Worm (Caenorhabditis elegans) whole organism, late embryonic: ENCODE results near the gene skr-18.
"Not testable (repeated sequence)": the region's sequence is repeated elsewhere in the genome, so short reads cannot be mapped to it uniquely, and the experiment has no call there.

ENCODE experiments used
- C08G9.2 ChIP-seq: sonication (generic microtip); optimal IDR thresholded peaks from 2 replicates; lab custom pipeline; 2016; ENCODE audit warnings: mild to moderate bottlenecking, missing genetic modification characterization, moderate library complexity, missing compliant biosample characterization
- F13H6.1 ChIP-seq: sonication (generic microtip); optimal IDR thresholded peaks from 2 replicates; lab custom pipeline; 2016; ENCODE audit warnings: missing genetic modification characterization, missing compliant biosample characterization
- K09A11.1 ChIP-seq: sonication (generic microtip); optimal IDR thresholded peaks from 2 replicates; lab custom pipeline; 2017; ENCODE audit warnings: antibody characterized with exemption, mild to moderate bottlenecking, missing genetic modification characterization, missing compliant biosample characterization; ENCODE audit not compliant: insufficient read depth
- Y22D7AL.16 ChIP-seq: sonication (generic microtip); optimal IDR thresholded peaks from 2 replicates; lab custom pipeline; 2016; ENCODE audit warnings: missing genetic modification characterization, missing compliant biosample characterization
- ahr-1 ChIP-seq: sonication (generic microtip); optimal IDR thresholded peaks from 2 replicates; lab custom pipeline; 2016; ENCODE audit warnings: missing genetic modification characterization, missing compliant biosample characterization
- ceh-14 ChIP-seq: sonication (generic microtip); optimal IDR thresholded peaks from 2 replicates; lab custom pipeline; 2016; ENCODE audit warnings: missing genotype, missing genetic modification characterization, missing compliant biosample characterization
- ceh-2 ChIP-seq: sonication (generic microtip); optimal IDR thresholded peaks from 2 replicates; lab custom pipeline; 2016; ENCODE audit warnings: missing genotype, missing genetic modification characterization, missing compliant biosample characterization
- ceh-31 ChIP-seq: sonication (generic microtip); optimal IDR thresholded peaks from 2 replicates; lab custom pipeline; 2016; ENCODE audit warnings: missing genetic modification characterization, missing compliant biosample characterization
- ceh-34 ChIP-seq: sonication (generic microtip); optimal IDR thresholded peaks from 2 replicates; lab custom pipeline; 2016; ENCODE audit warnings: mild to moderate bottlenecking, missing genetic modification characterization, missing compliant biosample characterization
- ceh-45 ChIP-seq: fragments of 200-800 bp; sonication (Bioruptor generic); IDR thresholded peaks from 2 replicates; pipeline ENCODE4 v1.3.6; 2022; ENCODE audit warnings: missing genetic modification reagents, missing genetic modification characterization, missing compliant biosample characterization
- ceh-48 ChIP-seq: sonication (generic microtip); optimal IDR thresholded peaks from 2 replicates; lab custom pipeline; 2016; ENCODE audit warnings: missing genetic modification characterization, inconsistent platforms, missing compliant biosample characterization
- ceh-6 ChIP-seq: fragments of 200-800 bp; sonication (Bioruptor generic); optimal IDR thresholded peaks from 2 replicates; lab custom pipeline; 2018; ENCODE audit warnings: mild to moderate bottlenecking, missing genetic modification characterization, missing compliant biosample characterization
- ceh-9 ChIP-seq: sonication (generic microtip); optimal IDR thresholded peaks from 2 replicates; lab custom pipeline; 2016; ENCODE audit warnings: mild to moderate bottlenecking, missing genetic modification characterization, inconsistent platforms, missing compliant biosample characterization
- che-1 ChIP-seq: sonication (generic microtip); optimal IDR thresholded peaks from 2 replicates; lab custom pipeline; 2016; ENCODE audit warnings: mild to moderate bottlenecking, missing genetic modification characterization, missing compliant biosample characterization
- dve-1 ChIP-seq: sonication (generic microtip); optimal IDR thresholded peaks from 2 replicates; lab custom pipeline; 2017; ENCODE audit warnings: antibody characterized with exemption, mild to moderate bottlenecking, missing genetic modification characterization, missing compliant biosample characterization
- elt-2 ChIP-seq: sonication (generic microtip); optimal IDR thresholded peaks from 2 replicates; lab custom pipeline; 2016; ENCODE audit warnings: missing genetic modification reagents, missing genetic modification characterization, missing compliant biosample characterization
- ets-4 ChIP-seq: sonication (generic microtip); optimal IDR thresholded peaks from 2 replicates; lab custom pipeline; 2016; ENCODE audit warnings: missing genetic modification characterization, missing compliant biosample characterization
- fax-1 ChIP-seq: sonication (generic microtip); optimal IDR thresholded peaks from 2 replicates; lab custom pipeline; 2016; ENCODE audit warnings: missing genotype, missing genetic modification characterization, missing compliant biosample characterization
- fkh-10 ChIP-seq: fragments of 150-350 bp; optimal IDR thresholded peaks from 2 replicates; lab custom pipeline; 2014; ENCODE audit warnings: missing biosample characterization, missing genetic modification reagents, missing genetic modification characterization
- hlh-15 ChIP-seq: sonication (generic microtip); optimal IDR thresholded peaks from 2 replicates; lab custom pipeline; 2016; ENCODE audit warnings: missing genetic modification characterization, missing compliant biosample characterization
- hlh-30 ChIP-seq: sonication (generic microtip); optimal IDR thresholded peaks from 2 replicates; lab custom pipeline; 2017; ENCODE audit warnings: antibody characterized with exemption, missing genetic modification characterization, missing compliant biosample characterization; ENCODE audit not compliant: insufficient read depth
- madf-2 ChIP-seq: sonication (generic microtip); optimal IDR thresholded peaks from 2 replicates; lab custom pipeline; 2017; ENCODE audit warnings: missing genetic modification characterization, missing compliant biosample characterization
- mec-3 ChIP-seq: sonication (generic microtip); optimal IDR thresholded peaks from 2 replicates; lab custom pipeline; 2016; ENCODE audit warnings: borderline replicate concordance, missing genetic modification characterization, missing compliant biosample characterization
- npax-4 ChIP-seq: sonication (generic microtip); optimal IDR thresholded peaks from 2 replicates; lab custom pipeline; 2016; ENCODE audit warnings: missing genetic modification characterization, missing compliant biosample characterization
- pax-1 ChIP-seq: fragments of 150-350 bp; optimal IDR thresholded peaks from 2 replicates; lab custom pipeline; 2014; ENCODE audit warnings: missing biosample characterization, missing genetic modification characterization
- pha-2 ChIP-seq: sonication (generic microtip); optimal IDR thresholded peaks from 2 replicates; lab custom pipeline; 2017; ENCODE audit warnings: mild to moderate bottlenecking, missing genetic modification characterization, missing compliant biosample characterization
- rnt-1 ChIP-seq: sonication (generic microtip); optimal IDR thresholded peaks from 2 replicates; lab custom pipeline; 2016; ENCODE audit warnings: missing genetic modification characterization, missing compliant biosample characterization
- sox-4 ChIP-seq: sonication (generic microtip); optimal IDR thresholded peaks from 2 replicates; lab custom pipeline; 2017; ENCODE audit warnings: mild to moderate bottlenecking, missing genetic modification characterization, inconsistent platforms, missing compliant biosample characterization
- tbx-2 ChIP-seq: sonication (generic microtip); optimal IDR thresholded peaks from 2 replicates; lab custom pipeline; 2016; ENCODE audit warnings: missing genetic modification characterization, missing compliant biosample characterization
- tbx-7 ChIP-seq: sonication (generic microtip); optimal IDR thresholded peaks from 2 replicates; lab custom pipeline; 2016; ENCODE audit warnings: missing genotype, missing genetic modification characterization, missing compliant biosample characterization
- unc-3 ChIP-seq, 2 experiments: fragments of 200-800 bp in 1 of 2; sonication (Bioruptor generic) in 1 of 2; sonication (generic microtip) in 1 of 2; conservative IDR thresholded peaks in 1 of 2; optimal IDR thresholded peaks in 1 of 2; 2 replicates each; pipeline versions ENCODE4 v1.3.6 to Lab custom; 2016 to 2022; ENCODE audit warnings: missing compliant biosample characterization in 2 of 2, missing genetic modification characterization in 2 of 2, missing genetic modification reagents in 1 of 2
- unc-55 ChIP-seq: sonication (generic microtip); optimal IDR thresholded peaks from 2 replicates; lab custom pipeline; 2017; ENCODE audit warnings: missing biosample characterization, missing genetic modification reagents, missing genetic modification characterization
- unc-86 ChIP-seq: sonication (generic microtip); optimal IDR thresholded peaks from 2 replicates; lab custom pipeline; 2016; ENCODE audit warnings: missing genetic modification characterization, missing compliant biosample characterization
- ztf-16 ChIP-seq: sonication (generic microtip); optimal IDR thresholded peaks from 2 replicates; lab custom pipeline; 2017; ENCODE audit warnings: missing genetic modification characterization, missing compliant biosample characterization

Gene skr-18

ce11 chrIV:828427-828826, 33.2 kb upstream of the skr-18 start (continued):
- TF ChIP-seq pha-2 (tag; lab: Kevin White, UChicago) = no peak
- no peak for TF ChIP-seq ceh-9
- TF ChIP-seq madf-2 (tag; lab: Kevin White, UChicago) = no peak
- TF ChIP-seq npax-4 = no peak
- no peak for TF ChIP-seq ets-4 (tag; lab: Kevin White, UChicago)
- TF ChIP-seq mec-3 (tag; lab: Kevin White, UChicago) = no peak
- TF ChIP-seq pax-1 = peak; percentile 30
- TF ChIP-seq ztf-16 (tag; lab: Kevin White, UChicago) = no peak
- no peak for TF ChIP-seq C08G9.2 (tag; lab: Kevin White, UChicago)
- peak; percentile 24 for TF ChIP-seq dve-1 (tag; lab: Kevin White, UChicago)
- TF ChIP-seq che-1 (tag; lab: Kevin White, UChicago) = no peak
- no peak for TF ChIP-seq Y22D7AL.16 (tag; lab: Kevin White, UChicago)
- TF ChIP-seq F13H6.1 (tag; lab: Kevin White, UChicago) = no peak
- no peak for TF ChIP-seq fax-1
- TF ChIP-seq ceh-6 = no peak
- no peak for TF ChIP-seq elt-2 (tag; lab: Kevin White, UChicago)

- TF ChIP-seq K09A11.1 (tag; lab: Kevin White, UChicago) = no peak
- no peak for TF ChIP-seq unc-86 (tag; lab: Kevin White, UChicago)
- TF ChIP-seq hlh-15 (tag; lab: Kevin White, UChicago) = no peak
- no peak for TF ChIP-seq mec-3 (tag; lab: Kevin White, UChicago)
- TF ChIP-seq elt-2 (tag; lab: Kevin White, UChicago) = no peak
Measured at ce11 chrIV:826145-826544, 30.9 kb upstream of the skr-18 start.

- TF ChIP-seq fkh-10 (GFP tag; lab: Kevin White, UChicago) = no peak
- no peak for TF ChIP-seq ceh-9
- TF ChIP-seq ceh-48 = no peak
- TF ChIP-seq C08G9.2 (tag; lab: Kevin White, UChicago) = no peak
- no peak for TF ChIP-seq ceh-14 (tag; lab: Kevin White, UChicago)
- no peak for TF ChIP-seq sox-4 (tag; lab: Kevin White, UChicago)
Measured at ce11 chrIV:824854-825253, 29.6 kb upstream of the skr-18 start, which contains the start of gene zipt-15. zipt-15 (minus strand) TSS chrIV:824954.

- TF ChIP-seq ceh-2 (tag; lab: Kevin White, UChicago) (no peak), ceh-6 (no peak), tbx-7 (tag; lab: Kevin White, UChicago) (no peak), unc-55 (GFP tag; lab: Kevin White, UChicago) (no peak), fax-1 (no peak), ahr-1 (tag; lab: Kevin White, UChicago) (no peak), Y22D7AL.16 (tag; lab: Kevin White, UChicago) (no peak)
Measured at ce11 chrIV:817879-818278, 22.6 kb upstream of the skr-18 start.

- TF ChIP-seq ceh-45 (GFP tag; lab: Robert Waterston, UW) (0 out of 2 replicates have a peak, but pooled peaks have one; percentile 36), tbx-2 (tag; lab: Kevin White, UChicago) (peak; percentile 37), rnt-1 (tag; lab: Kevin White, UChicago) (peak; percentile 16), ceh-2 (tag; lab: Kevin White, UChicago) (peak; percentile 20), unc-3 (GFP tag; conservative IDR thresholded peaks at IDR 0.05; lab: Robert Waterston, UW) (peak; percentile 23; the same call in 1 of the 2 replicates), ceh-34 (tag; lab: Kevin White, UChicago) (peak; percentile 7), C08G9.2 (tag; lab: Kevin White, UChicago) (peak; percentile 56), hlh-30 (tag; lab: Kevin White, UChicago) (peak; percentile 4), ceh-31 (tag; lab: Kevin White, UChicago) (peak; percentile 58)
- not testable (repeated sequence) for TF ChIP-seq unc-3 (tag; optimal IDR thresholded peaks at IDR 0.05; lab: Kevin White, UChicago)
Measured at ce11 chrIV:813341-813740, 18.1 kb upstream of the skr-18 start.
